Worm (Caenorhabditis elegans) whole organism, L4 larva: ENCODE results near the gene F26A1.8.

ENCODE experiments used
- F26F4.8 ChIP-seq: fragments of 200-800 bp; sonication (Bioruptor generic); conservative IDR thresholded peaks from 2 replicates; pipeline ENCODE4 v1.3.6; 2022; ENCODE audit warnings: missing genetic modification characterization, missing compliant biosample characterization
- F37D6.2 ChIP-seq: sonication (generic microtip); optimal IDR thresholded peaks from 2 replicates; lab custom pipeline; 2016; ENCODE audit warnings: mild to moderate bottlenecking, missing genetic modification characterization, missing compliant biosample characterization
- F44E2.7 ChIP-seq: fragments of 200-800 bp; sonication (Bioruptor generic); IDR thresholded peaks from 2 replicates; pipeline ENCODE4 v2.1.2; 2022; ENCODE audit warnings: missing genetic modification characterization, missing compliant biosample characterization
- F49E8.2 ChIP-seq: sonication (generic microtip); optimal IDR thresholded peaks from 2 replicates; lab custom pipeline; 2016; ENCODE audit warnings: missing compliant biosample characterization, mild to moderate bottlenecking, missing genetic modification characterization, borderline replicate concordance
- R02D3.7 ChIP-seq: fragments of 150-350 bp; sonication (generic microtip); optimal IDR thresholded peaks from 3 replicates; lab custom pipeline; 2014; ENCODE audit warnings: missing biosample characterization, missing genetic modification characterization
- Y5F2A.4 ChIP-seq: fragments of 200-800 bp; sonication (Bioruptor generic); optimal IDR thresholded peaks from 2 replicates; lab custom pipeline; 2018; ENCODE audit warnings: mild to moderate bottlenecking, missing genetic modification characterization, missing compliant biosample characterization
- Y75B8A.6 ChIP-seq: fragments of 200-800 bp; sonication (Bioruptor generic); IDR thresholded peaks from 2 replicates; pipeline ENCODE4 v1.3.6; 2022; ENCODE audit warnings: missing genetic modification reagents, missing genetic modification characterization, missing compliant biosample characterization
- aly-2 ChIP-seq: sonication (generic microtip); optimal IDR thresholded peaks from 2 replicates; lab custom pipeline; 2018; ENCODE audit warnings: missing biosample characterization, missing genetic modification characterization
- arid-1 ChIP-seq: fragments of 200-800 bp; sonication (Bioruptor generic); conservative IDR thresholded peaks from 2 replicates; pipeline ENCODE4 v1.3.6; 2022; ENCODE audit warnings: missing genetic modification reagents, missing genetic modification characterization, missing compliant biosample characterization
- ceh-20 ChIP-seq: fragments of 200-800 bp; sonication (Bioruptor generic); IDR thresholded peaks from 2 replicates; pipeline ENCODE4 v1.3.6; 2022; ENCODE audit warnings: missing genetic modification reagents, missing genetic modification characterization, missing compliant biosample characterization
- ceh-44 ChIP-seq: fragments of 200-800 bp; sonication (Bioruptor generic); IDR thresholded peaks from 2 replicates; pipeline ENCODE4 v1.3.6; 2022; ENCODE audit warnings: missing genetic modification reagents, missing genetic modification characterization, missing compliant biosample characterization
- ceh-62 ChIP-seq: sonication (generic microtip); optimal IDR thresholded peaks from 2 replicates; lab custom pipeline; 2017; ENCODE audit warnings: missing biosample characterization, missing genetic modification characterization
- cey-2 ChIP-seq: sonication (generic microtip); optimal IDR thresholded peaks from 3 replicates; lab custom pipeline; 2017; ENCODE audit warnings: missing genetic modification characterization, mild to moderate bottlenecking, missing compliant biosample characterization, antibody characterized with exemption, borderline replicate concordance; ENCODE audit not compliant: insufficient read depth
- daf-12 ChIP-seq: fragments of 150-350 bp; optimal IDR thresholded peaks from 2 replicates; lab custom pipeline; 2014; ENCODE audit warnings: missing biosample characterization, missing genetic modification reagents, missing genetic modification characterization
- daf-16 ChIP-seq, 3 experiments: sonication (generic microtip); optimal IDR thresholded peaks; 2 replicates each; lab custom pipeline; 2016 to 2017; ENCODE audit warnings: missing genetic modification characterization in 3 of 3, missing genetic modification reagents in 3 of 3, mild to moderate bottlenecking in 2 of 3, missing compliant biosample characterization in 2 of 3, missing biosample characterization in 1 of 3, moderate library complexity in 1 of 3
- duxl-1 ChIP-seq: sonication (generic microtip); optimal IDR thresholded peaks from 2 replicates; lab custom pipeline; 2016; ENCODE audit warnings: mild to moderate bottlenecking, missing genetic modification characterization, moderate library complexity, missing compliant biosample characterization; ENCODE audit not compliant: poor library complexity
- lim-7 ChIP-seq: fragments of 200-800 bp; sonication (Bioruptor generic); IDR thresholded peaks from 2 replicates; pipeline ENCODE4 v1.3.6; 2022; ENCODE audit warnings: missing genetic modification characterization, missing compliant biosample characterization
- lin-1 ChIP-seq: fragments of 200-800 bp; sonication (Bioruptor generic); IDR thresholded peaks from 2 replicates; pipeline ENCODE4 v1.3.6; 2022; ENCODE audit warnings: missing genetic modification reagents, missing genetic modification characterization, missing compliant biosample characterization
- lin-38 ChIP-seq: fragments of 200-800 bp; sonication (Bioruptor generic); IDR thresholded peaks from 2 replicates; pipeline ENCODE4 v1.3.6; 2022; ENCODE audit warnings: missing genetic modification reagents, missing genetic modification characterization, missing compliant biosample characterization
- lin-39 ChIP-seq: fragments of 150-350 bp; optimal IDR thresholded peaks from 2 replicates; lab custom pipeline; 2014; ENCODE audit warnings: missing biosample characterization, missing genetic modification reagents, missing genetic modification characterization
- lir-3 ChIP-seq: sonication (generic microtip); optimal IDR thresholded peaks from 2 replicates; lab custom pipeline; 2016; ENCODE audit warnings: mild to moderate bottlenecking, missing genetic modification characterization, missing compliant biosample characterization
- mdt-29 ChIP-seq: fragments of 200-800 bp; sonication (Bioruptor generic); IDR thresholded peaks from 2 replicates; pipeline ENCODE4 v1.3.6; 2022; ENCODE audit warnings: missing genetic modification reagents, missing genetic modification characterization, missing compliant biosample characterization
- mes-2 ChIP-seq: sonication (generic microtip); optimal IDR thresholded peaks from 2 replicates; lab custom pipeline; 2016; ENCODE audit warnings: missing genotype, mild to moderate bottlenecking, missing genetic modification characterization, missing compliant biosample characterization; ENCODE audit not compliant: poor library complexity, severe bottlenecking
- mxl-3 ChIP-seq: fragments of 200-800 bp; sonication (Bioruptor generic); optimal IDR thresholded peaks from 2 replicates; lab custom pipeline; 2018; ENCODE audit warnings: mild to moderate bottlenecking, missing genetic modification characterization, missing compliant biosample characterization
- nhr-11 ChIP-seq: fragments of 150-350 bp; optimal IDR thresholded peaks from 2 replicates; lab custom pipeline; 2014; ENCODE audit warnings: missing biosample characterization, missing genetic modification characterization
- nhr-28 ChIP-seq: fragments of 150-350 bp; optimal IDR thresholded peaks from 2 replicates; lab custom pipeline; 2014; ENCODE audit warnings: missing biosample characterization, missing genetic modification characterization
- nhr-41 ChIP-seq: fragments of 200-800 bp; sonication (Bioruptor generic); IDR thresholded peaks from 2 replicates; pipeline ENCODE4 v1.3.6; 2022; ENCODE audit warnings: missing genetic modification reagents, missing genetic modification characterization, missing compliant biosample characterization
- nhr-48 ChIP-seq: sonication (generic microtip); optimal IDR thresholded peaks from 2 replicates; lab custom pipeline; 2016; ENCODE audit warnings: mild to moderate bottlenecking, missing genetic modification characterization, missing compliant biosample characterization
- nhr-6 ChIP-seq: fragments of 150-350 bp; optimal IDR thresholded peaks from 2 replicates; lab custom pipeline; 2014; ENCODE audit warnings: missing biosample characterization, missing genetic modification characterization
- nhr-77 ChIP-seq: fragments of 150-350 bp; optimal IDR thresholded peaks from 2 replicates; lab custom pipeline; 2014; ENCODE audit warnings: missing biosample characterization, missing genetic modification characterization
- php-3 ChIP-seq: fragments of 200-800 bp; sonication (Bioruptor generic); IDR thresholded peaks from 2 replicates; pipeline ENCODE4 v1.3.6; 2022; ENCODE audit warnings: missing genetic modification reagents, missing genetic modification characterization, missing compliant biosample characterization
- rbr-2 ChIP-seq: sonication (generic microtip); optimal IDR thresholded peaks from 2 replicates; lab custom pipeline; 2016; ENCODE audit warnings: missing genotype, missing genetic modification characterization, missing compliant biosample characterization
- snpc-4 ChIP-seq: fragments of 150-350 bp; optimal IDR thresholded peaks from 2 replicates; lab custom pipeline; 2014; ENCODE audit warnings: missing biosample characterization, missing genetic modification characterization
- spr-1 ChIP-seq: sonication (generic microtip); optimal IDR thresholded peaks from 2 replicates; lab custom pipeline; 2016; ENCODE audit warnings: mild to moderate bottlenecking, missing genetic modification characterization, missing compliant biosample characterization
- tag-97 ChIP-seq: fragments of 200-800 bp; sonication (Bioruptor generic); IDR thresholded peaks from 2 replicates; pipeline ENCODE4 v1.3.6; 2022; ENCODE audit warnings: missing genetic modification characterization, missing compliant biosample characterization
- unc-39 ChIP-seq: sonication (generic microtip); optimal IDR thresholded peaks from 2 replicates; lab custom pipeline; 2017; ENCODE audit warnings: missing biosample characterization, missing genetic modification characterization
- zfp-2 ChIP-seq: sonication (generic microtip); optimal IDR thresholded peaks from 2 replicates; lab custom pipeline; 2016; ENCODE audit warnings: mild to moderate bottlenecking, missing genetic modification characterization, missing compliant biosample characterization
- zip-2 ChIP-seq: fragments of 150-350 bp; optimal IDR thresholded peaks from 2 replicates; lab custom pipeline; 2014; ENCODE audit warnings: missing biosample characterization, missing genetic modification characterization

F26A1.8 gene

DNA sequence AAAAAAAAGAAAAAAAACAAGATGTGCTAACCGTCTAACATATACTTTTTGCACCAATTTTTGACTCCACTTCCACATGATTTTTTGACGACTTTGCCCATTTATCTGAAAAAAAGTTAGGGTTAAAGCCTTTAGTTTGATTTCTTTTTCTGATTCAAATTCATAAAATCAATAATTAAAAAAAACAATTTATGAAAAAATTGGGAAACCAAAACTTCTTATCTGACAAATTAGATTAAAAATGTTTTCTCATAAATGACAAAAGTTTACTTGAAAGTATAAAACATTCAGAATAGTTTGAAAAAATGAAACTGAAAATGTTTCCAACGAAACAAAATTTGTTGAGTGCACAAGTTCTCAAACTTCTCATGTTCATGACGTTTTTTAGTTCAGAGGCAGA is 2.2 kb downstream of the F26A1.8 start, which contains the start of gene F26A1.7:
TSS of gene F26A1.7 (minus strand) at position 101 of the 400 bp plus-strand sequence.
- TF ChIP-seq nhr-41 (GFP tag; lab: Robert Waterston, UW): no peak
- no peak for TF ChIP-seq cey-2 (tag; lab: Kevin White, UChicago)
- no peak for TF ChIP-seq aly-2 (tag; lab: Kevin White, UChicago)
- TF ChIP-seq lir-3 (tag; lab: Kevin White, UChicago): no peak
- TF ChIP-seq ceh-20 (GFP tag; lab: Robert Waterston, UW): no peak
- no peak for TF ChIP-seq Y75B8A.6 (GFP tag; lab: Robert Waterston, UW)

DNA sequence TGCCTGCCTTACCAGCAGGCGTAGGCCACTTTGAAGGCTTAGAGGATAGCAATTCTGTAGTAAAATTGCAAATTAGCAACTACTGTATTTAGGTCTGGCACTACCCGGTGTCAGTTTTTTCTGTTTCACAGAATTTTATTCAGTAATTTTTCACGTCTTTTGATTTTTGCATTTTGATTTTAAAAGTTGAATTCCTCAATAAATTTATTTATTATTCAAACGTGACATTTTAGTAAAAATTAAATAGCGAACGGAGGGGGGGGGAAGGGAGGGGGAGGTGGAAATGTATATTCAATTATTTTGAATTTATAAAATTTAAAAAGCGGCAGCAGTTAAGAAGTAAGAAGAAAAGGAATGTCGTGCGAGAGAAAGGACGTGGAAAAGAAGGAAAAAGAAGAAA is 4.8 kb downstream of the F26A1.8 start, which contains the start of gene F26A1.4:
TSS of gene F26A1.4 (plus strand) at position 301 of the 400 bp plus-strand sequence.
- TF ChIP-seq tag-97: no peak
- no peak for TF ChIP-seq F49E8.2 (tag; lab: Kevin White, UChicago)
- TF ChIP-seq lin-1 (GFP tag; lab: Robert Waterston, UW): no peak
- TF ChIP-seq nhr-6 (tag; lab: Kevin White, UChicago): no peak
- TF ChIP-seq daf-16 (GFP tag; optimal IDR thresholded peaks at IDR 0.05; lab: Kevin White, UChicago): no peak
- TF ChIP-seq daf-16 (tag; optimal IDR thresholded peaks at IDR 0.05; lab: Kevin White, UChicago): no peak
- no peak for TF ChIP-seq mes-2
- no peak for TF ChIP-seq arid-1 (GFP tag; lab: Robert Waterston, UW)
- no peak for TF ChIP-seq nhr-77 (tag; lab: Kevin White, UChicago)
- no peak for TF ChIP-seq mxl-3 (GFP tag; lab: Kevin White, UChicago)
- no peak for TF ChIP-seq F44E2.7
- no peak for TF ChIP-seq cey-2 (tag; lab: Kevin White, UChicago)
- TF ChIP-seq duxl-1 (tag; lab: Kevin White, UChicago): no peak
- no peak for TF ChIP-seq F37D6.2 (tag; lab: Kevin White, UChicago)
- no peak for TF ChIP-seq nhr-41 (GFP tag; lab: Robert Waterston, UW)
- TF ChIP-seq mdt-29: no peak
- TF ChIP-seq lir-3 (tag; lab: Kevin White, UChicago): no peak
- no peak for TF ChIP-seq daf-12 (tag; lab: Kevin White, UChicago)
- TF ChIP-seq spr-1 (tag; lab: Kevin White, UChicago): no peak
- no peak for TF ChIP-seq Y5F2A.4 (GFP tag; lab: Kevin White, UChicago)
- TF ChIP-seq nhr-48 (tag; lab: Kevin White, UChicago): no peak

DNA sequence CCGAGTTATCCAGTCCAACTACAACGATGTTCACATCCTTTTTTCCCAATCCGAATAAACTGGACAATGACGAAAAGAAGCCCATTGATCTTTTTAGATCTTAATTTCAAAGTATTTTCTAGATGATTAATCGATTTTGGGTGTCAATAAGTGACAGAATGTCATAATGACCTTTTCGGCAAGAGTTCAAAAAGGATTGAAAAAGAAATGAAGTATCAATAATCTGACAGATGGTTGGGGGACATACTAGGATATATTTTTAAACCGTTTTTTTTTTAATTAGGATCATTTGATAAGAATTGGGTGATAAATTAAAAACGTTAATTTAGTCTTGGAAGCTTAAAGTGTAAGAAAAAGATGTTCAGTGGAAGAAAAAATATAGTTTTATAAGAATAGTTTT is 7.3 kb downstream of the F26A1.8 start, which contains the start of gene arl-6:
TSS of gene arl-6 (minus strand) at position 101 of the 400 bp plus-strand sequence.
- no peak for TF ChIP-seq zfp-2 (tag; lab: Kevin White, UChicago)
- TF ChIP-seq Y75B8A.6 (GFP tag; lab: Robert Waterston, UW): no peak
- TF ChIP-seq ceh-44 (GFP tag; lab: Robert Waterston, UW): no peak
- no peak for TF ChIP-seq unc-39 (tag; lab: Kevin White, UChicago)
- no peak for TF ChIP-seq ceh-62
- TF ChIP-seq nhr-28 (tag; lab: Kevin White, UChicago): no peak
- no peak for TF ChIP-seq lin-39
- TF ChIP-seq daf-12 (tag; lab: Kevin White, UChicago): no peak
- TF ChIP-seq lim-7 (GFP tag; lab: Robert Waterston, UW): no peak
- TF ChIP-seq lin-1 (GFP tag; lab: Robert Waterston, UW): no peak
- TF ChIP-seq lin-38 (GFP tag; lab: Robert Waterston, UW): no peak
- no peak for TF ChIP-seq php-3 (GFP tag; lab: Robert Waterston, UW)
- TF ChIP-seq nhr-11 (tag; lab: Kevin White, UChicago): no peak
- no peak for TF ChIP-seq R02D3.7 (tag; lab: Kevin White, UChicago)
- no peak for TF ChIP-seq rbr-2 (tag; lab: Kevin White, UChicago)
- no peak for TF ChIP-seq F26F4.8 (GFP tag; lab: Robert Waterston, UW)
- no peak for TF ChIP-seq snpc-4 (tag; lab: Kevin White, UChicago)
- TF ChIP-seq F44E2.7: no peak
- TF ChIP-seq zip-2 (tag; lab: Kevin White, UChicago): no peak
